Fruit fly (Drosophila melanogaster): ENCODE data around the gene CG43098.
A peak's percentile ranks its signal among the peaks of the same experiment; 100 is the strongest.

The CG43098 gene

dm6 chr3L:3658768-3659167 is at the start of gene CG43098:
Gene CG43098, plus strand, starts transcription at chr3L:3659068.
- TF ChIP-seq cic (GFP tag; optimal IDR thresholded peaks at IDR 0.05), result no peak
- no peak for TF ChIP-seq CG11617 (GFP tag; optimal IDR thresholded peaks at IDR 0.05)
- no peak for TF ChIP-seq CG7101 (tag; optimal IDR thresholded peaks at IDR 0.05)
- TF ChIP-seq CG12768 (GFP tag; optimal IDR thresholded peaks at IDR 0.05), result no peak
- no peak for TF ChIP-seq Crg-1 (GFP tag; optimal IDR thresholded peaks at IDR 0.05)
- no peak for TF ChIP-seq CG7045 (GFP tag; optimal IDR thresholded peaks at IDR 0.05)
- no peak for TF ChIP-seq Hr96 (GFP tag; optimal IDR thresholded peaks at IDR 0.05)
- no peak for TF ChIP-seq cnc (optimal IDR thresholded peaks at IDR 0.05)
- TF ChIP-seq kay (GFP tag; ENCODE audit: borderline replicate concordance), result no peak
- TF ChIP-seq toe (GFP tag; optimal IDR thresholded peaks at IDR 0.05), result no peak
- TF ChIP-seq CG1620 (GFP tag; optimal IDR thresholded peaks at IDR 0.05), result no peak
- no peak for TF ChIP-seq CG14711 (tag; optimal IDR thresholded peaks at IDR 0.05)
- TF ChIP-seq Clk (GFP tag; optimal IDR thresholded peaks at IDR 0.05), result no peak
- TF ChIP-seq pad (GFP tag; optimal IDR thresholded peaks at IDR 0.05), result no peak

dm6 chr3L:3611892-3612291 is 47.0 kb upstream of the CG43098 start, which contains the start of gene CG10359:
Gene CG10359, plus strand, starts transcription at chr3L:3612192.
- no peak for TF ChIP-seq CG7101 (tag; optimal IDR thresholded peaks at IDR 0.05)

dm6 chr3L:3612582-3613285 is 46.1 kb upstream of the CG43098 start:
- TF ChIP-seq CG14711 (tag; optimal IDR thresholded peaks at IDR 0.05), result no peak
- no peak for TF ChIP-seq CG11617 (GFP tag; optimal IDR thresholded peaks at IDR 0.05)
- no peak for TF ChIP-seq CG12768 (GFP tag; optimal IDR thresholded peaks at IDR 0.05)
- no peak for TF ChIP-seq ovo (GFP tag; optimal IDR thresholded peaks at IDR 0.05)
- no peak for TF ChIP-seq CG1620 (GFP tag; optimal IDR thresholded peaks at IDR 0.05)
- TF ChIP-seq CG7101 (tag; optimal IDR thresholded peaks at IDR 0.05), result no peak
- no peak for TF ChIP-seq Clk (GFP tag; optimal IDR thresholded peaks at IDR 0.05)
- no peak for TF ChIP-seq tj (GFP tag; optimal IDR thresholded peaks at IDR 0.05)
- no peak for TF ChIP-seq cic (GFP tag; optimal IDR thresholded peaks at IDR 0.05)
- TF ChIP-seq CG33017 (tag; optimal IDR thresholded peaks at IDR 0.05), result no peak
- TF ChIP-seq Mnt (GFP tag; optimal IDR thresholded peaks at IDR 0.05), result no peak
- TF ChIP-seq kay (GFP tag; ENCODE audit: borderline replicate concordance), result no peak
- TF ChIP-seq CG7045 (GFP tag; optimal IDR thresholded peaks at IDR 0.05), result no peak
- TF ChIP-seq pad (GFP tag; optimal IDR thresholded peaks at IDR 0.05), result no peak

- no peak for TF ChIP-seq toe (GFP tag; optimal IDR thresholded peaks at IDR 0.05)
- TF ChIP-seq CG1620 (GFP tag; optimal IDR thresholded peaks at IDR 0.05), result no peak
- no peak for TF ChIP-seq CG7045 (GFP tag; optimal IDR thresholded peaks at IDR 0.05)
- TF ChIP-seq CG12768 (GFP tag; optimal IDR thresholded peaks at IDR 0.05), result no peak
- TF ChIP-seq Hr96 (GFP tag; optimal IDR thresholded peaks at IDR 0.05), result no peak
- TF ChIP-seq cnc (optimal IDR thresholded peaks at IDR 0.05), result no peak
- TF ChIP-seq CG7101 (tag; optimal IDR thresholded peaks at IDR 0.05), result no peak
- no peak for TF ChIP-seq CG14711 (tag; optimal IDR thresholded peaks at IDR 0.05)
- TF ChIP-seq cic (GFP tag; optimal IDR thresholded peaks at IDR 0.05), result no peak
- TF ChIP-seq ovo (GFP tag; optimal IDR thresholded peaks at IDR 0.05), result no peak
- TF ChIP-seq Mnt (GFP tag; optimal IDR thresholded peaks at IDR 0.05), result no peak
- TF ChIP-seq bab1 (GFP tag; optimal IDR thresholded peaks at IDR 0.05), result no peak
- TF ChIP-seq tj (GFP tag; optimal IDR thresholded peaks at IDR 0.05), result no peak
- TF ChIP-seq CG33017 (tag; optimal IDR thresholded peaks at IDR 0.05), result no peak
- no peak for TF ChIP-seq pad (GFP tag; optimal IDR thresholded peaks at IDR 0.05)
- no peak for TF ChIP-seq Crg-1 (GFP tag; optimal IDR thresholded peaks at IDR 0.05)
Measured at dm6 chr3L:3615082-3615481, 43.8 kb upstream of the CG43098 start, which contains the start of gene CG10357. Gene CG10357, plus strand, starts transcription at chr3L:3615382.

dm6 chr3L:3616344-3616743 is 42.5 kb upstream of the CG43098 start:
- peak; percentile 19 for TF ChIP-seq CG33017 (tag; optimal IDR thresholded peaks at IDR 0.05)
- peak; percentile 49 for TF ChIP-seq CG5204 (GFP tag; optimal IDR thresholded peaks at IDR 0.05)
- no peak for TF ChIP-seq tj (GFP tag; optimal IDR thresholded peaks at IDR 0.05)
- no peak for TF ChIP-seq cnc (optimal IDR thresholded peaks at IDR 0.05)
- TF ChIP-seq bab1 (GFP tag; optimal IDR thresholded peaks at IDR 0.05), result peak; percentile 65
- TF ChIP-seq CG7101 (tag; optimal IDR thresholded peaks at IDR 0.05), result peak; percentile 63
- peak; percentile 0 for TF ChIP-seq CG11617 (GFP tag; optimal IDR thresholded peaks at IDR 0.05)
- peak; percentile 71 for TF ChIP-seq Crg-1 (GFP tag; optimal IDR thresholded peaks at IDR 0.05)
- peak; percentile 29 for TF ChIP-seq CG12768 (GFP tag; optimal IDR thresholded peaks at IDR 0.05)
- peak; percentile 80 for TF ChIP-seq CG1620 (GFP tag; optimal IDR thresholded peaks at IDR 0.05)
- peak; percentile 47 for TF ChIP-seq CG7045 (GFP tag; optimal IDR thresholded peaks at IDR 0.05)
- TF ChIP-seq Mnt (GFP tag; optimal IDR thresholded peaks at IDR 0.05), result peak; percentile 29
- TF ChIP-seq Hr96 (GFP tag; optimal IDR thresholded peaks at IDR 0.05), result peak; percentile 72
- peak; percentile 60 for TF ChIP-seq pad (GFP tag; optimal IDR thresholded peaks at IDR 0.05)
- peak; percentile 47 for TF ChIP-seq ovo (GFP tag; optimal IDR thresholded peaks at IDR 0.05)
- no peak for TF ChIP-seq Clk (GFP tag; optimal IDR thresholded peaks at IDR 0.05)
- TF ChIP-seq cic (GFP tag; optimal IDR thresholded peaks at IDR 0.05), result no peak
- peak; percentile 25 for TF ChIP-seq CG14711 (tag; optimal IDR thresholded peaks at IDR 0.05)
- no peak for TF ChIP-seq kay (GFP tag; ENCODE audit: borderline replicate concordance)
- TF ChIP-seq toe (GFP tag; optimal IDR thresholded peaks at IDR 0.05), result peak; percentile 58

dm6 chr3L:3617252-3617651 is 41.6 kb upstream of the CG43098 start:
- TF ChIP-seq cnc (optimal IDR thresholded peaks at IDR 0.05) (no peak), tj (GFP tag; optimal IDR thresholded peaks at IDR 0.05) (no peak), CG5204 (GFP tag; optimal IDR thresholded peaks at IDR 0.05) (no peak), CG7045 (GFP tag; optimal IDR thresholded peaks at IDR 0.05) (no peak), toe (GFP tag; optimal IDR thresholded peaks at IDR 0.05) (no peak)

Data from whole organism, adult.